Fruit fly (Drosophila melanogaster) whole organism, embryonic: Measurements from ENCODE around the gene CG15365.

Experiments used
- CG10366 ChIP-seq: fragments of 200-800 bp; sonication (Bioruptor generic); IDR thresholded peaks from 2 replicates; pipeline ENCODE4 v1.3.6; 2022; ENCODE audit warnings: missing biosample characterization, missing genetic modification characterization
- CG11093 ChIP-seq: fragments of 200-800 bp; sonication (Bioruptor generic); IDR thresholded peaks from 3 replicates; pipeline ENCODE4 v1.3.6; 2022; ENCODE audit warnings: missing biosample characterization, missing genetic modification characterization
- CG11723 ChIP-seq: fragments of 200-800 bp; sonication (Bioruptor generic); optimal IDR thresholded peaks from 2 replicates; lab custom pipeline; 2017; ENCODE audit warnings: missing biosample characterization, mild to moderate bottlenecking, missing genetic modification characterization
- CG12236 ChIP-seq: fragments of 200-800 bp; sonication (Bioruptor generic); optimal IDR thresholded peaks from 2 replicates; lab custom pipeline; 2016; ENCODE audit warnings: missing biosample characterization, missing genetic modification characterization
- CG12769 ChIP-seq: fragments of 200-800 bp; sonication (Bioruptor generic); optimal IDR thresholded peaks from 2 replicates; lab custom pipeline; 2019; ENCODE audit warnings: missing biosample characterization, mild to moderate bottlenecking, missing genetic modification characterization, moderate library complexity
- CG14667 ChIP-seq: fragments of 200-800 bp; sonication (Bioruptor generic); IDR thresholded peaks from 2 replicates; pipeline ENCODE4 v1.3.6; 2022; ENCODE audit warnings: missing biosample characterization, missing genetic modification characterization
- CG15601 ChIP-seq: fragments of 200-800 bp; sonication (Bioruptor generic); optimal IDR thresholded peaks from 3 replicates; lab custom pipeline; 2019; ENCODE audit warnings: missing biosample characterization, mild to moderate bottlenecking, missing genetic modification characterization, moderate library complexity
- CG1792 ChIP-seq: fragments of 200-800 bp; sonication (Bioruptor generic); optimal IDR thresholded peaks from 2 replicates; lab custom pipeline; 2016; ENCODE audit warnings: missing biosample characterization, missing genetic modification characterization
- CG2120 ChIP-seq: fragments of 200-800 bp; sonication (Bioruptor generic); optimal IDR thresholded peaks from 3 replicates; lab custom pipeline; 2016; ENCODE audit warnings: missing biosample characterization, missing genetic modification characterization
- CG2202 ChIP-seq: fragments of 200-800 bp; sonication (Bioruptor generic); optimal IDR thresholded peaks from 2 replicates; lab custom pipeline; 2018; ENCODE audit warnings: missing biosample characterization, mild to moderate bottlenecking, missing genetic modification characterization
- CG33213 ChIP-seq: fragments of 200-800 bp; sonication (Bioruptor generic); optimal IDR thresholded peaks from 3 replicates; lab custom pipeline; 2016; ENCODE audit warnings: missing biosample characterization, missing genetic modification characterization
- CG3847 ChIP-seq: fragments of 200-800 bp; sonication (Bioruptor generic); IDR thresholded peaks from 2 replicates; pipeline ENCODE4 v1.3.6; 2022; ENCODE audit warnings: missing biosample characterization, missing genetic modification characterization
- CG4820 ChIP-seq: fragments of 200-800 bp; sonication (Bioruptor generic); optimal IDR thresholded peaks from 3 replicates; lab custom pipeline; 2016; ENCODE audit warnings: missing biosample characterization, missing genetic modification characterization
- CG5180 ChIP-seq: fragments of 200-800 bp; sonication (Bioruptor generic); optimal IDR thresholded peaks from 3 replicates; lab custom pipeline; 2017; ENCODE audit warnings: missing biosample characterization, missing genetic modification characterization, mild to moderate bottlenecking, moderate library complexity, missing genetic modification reagents
- CG5245 ChIP-seq: fragments of 200-800 bp; sonication (Bioruptor generic); optimal IDR thresholded peaks from 3 replicates; lab custom pipeline; 2016; ENCODE audit warnings: missing biosample characterization, missing genetic modification characterization
- CG6175 ChIP-seq: fragments of 200-800 bp; sonication (Bioruptor generic); IDR thresholded peaks from 3 replicates; pipeline ENCODE4 v1.3.6; 2022; ENCODE audit warnings: missing biosample characterization, missing genetic modification characterization
- CG6854 ChIP-seq: fragments of 200-800 bp; sonication (Bioruptor generic); optimal IDR thresholded peaks from 3 replicates; lab custom pipeline; 2017; ENCODE audit warnings: missing biosample characterization, mild to moderate bottlenecking, missing genetic modification characterization
- CG7271 ChIP-seq: fragments of 200-800 bp; sonication (Bioruptor generic); optimal IDR thresholded peaks from 2 replicates; lab custom pipeline; 2018; ENCODE audit warnings: missing biosample characterization, mild to moderate bottlenecking, missing genetic modification characterization, moderate library complexity
- CG8944 ChIP-seq: fragments of 200-800 bp; sonication (Bioruptor generic); optimal IDR thresholded peaks from 3 replicates; lab custom pipeline; 2016; ENCODE audit warnings: missing biosample characterization, missing genetic modification characterization
- CG9215 ChIP-seq: fragments of 200-800 bp; sonication (Bioruptor generic); IDR thresholded peaks from 2 replicates; pipeline ENCODE4 v1.3.6; 2022; ENCODE audit warnings: missing biosample characterization, missing genetic modification characterization
- CHES-1-like ChIP-seq: fragments of 200-800 bp; sonication (Bioruptor generic); optimal IDR thresholded peaks from 2 replicates; lab custom pipeline; 2016; ENCODE audit warnings: missing biosample characterization, missing genetic modification characterization
- Dfd ChIP-seq, 2 experiments: fragments of >200 bp; optimal IDR thresholded peaks; 2 replicates each; lab custom pipeline; 2017; ENCODE audit warnings: missing biosample characterization in 2 of 2, missing genetic modification characterization in 2 of 2
- Dip3 ChIP-seq: fragments of 200-800 bp; sonication (Bioruptor generic); optimal IDR thresholded peaks from 3 replicates; lab custom pipeline; 2016; ENCODE audit warnings: missing biosample characterization, missing genetic modification characterization
- Dref ChIP-seq: fragments of 200-800 bp; sonication (Bioruptor generic); IDR thresholded peaks from 2 replicates; pipeline ENCODE4 v1.3.6; 2022; ENCODE audit warnings: missing biosample characterization, missing genetic modification characterization
- Elba2 ChIP-seq: fragments of 200-800 bp; sonication (Bioruptor generic); optimal IDR thresholded peaks from 3 replicates; lab custom pipeline; 2016; ENCODE audit warnings: missing biosample characterization, missing genetic modification characterization
- GATAe ChIP-seq: fragments of 200-800 bp; sonication (Bioruptor generic); conservative IDR thresholded peaks from 2 replicates; pipeline ENCODE4 v1.3.6; 2022; ENCODE audit warnings: missing biosample characterization, missing genetic modification characterization
- Hr51 ChIP-seq, 2 experiments: fragments of 200-800 bp; sonication (Bioruptor generic); optimal IDR thresholded peaks; 2 replicates in 1 of 2; 3 replicates in 1 of 2; lab custom pipeline; 2016 to 2018; ENCODE audit warnings: missing biosample characterization in 2 of 2, missing genetic modification characterization in 2 of 2, mild to moderate bottlenecking in 1 of 2, moderate library complexity in 1 of 2
- Lpt ChIP-seq: fragments of >200 bp; optimal IDR thresholded peaks from 2 replicates; lab custom pipeline; 2018; ENCODE audit warnings: missing biosample characterization, missing genetic modification characterization
- NC2α ChIP-seq: fragments of 200-800 bp; sonication (Bioruptor generic); optimal IDR thresholded peaks from 2 replicates; lab custom pipeline; 2016; ENCODE audit warnings: missing biosample characterization, missing genetic modification characterization
- Opbp ChIP-seq: fragments of 200-800 bp; sonication (Bioruptor generic); IDR thresholded peaks from 3 replicates; pipeline ENCODE4 v1.3.6; 2022; ENCODE audit warnings: missing biosample characterization, missing genetic modification characterization; ENCODE audit not compliant: partially characterized antibody
- Side ChIP-seq: fragments of 200-800 bp; sonication (Bioruptor generic); optimal IDR thresholded peaks from 2 replicates; lab custom pipeline; 2016; ENCODE audit warnings: missing biosample characterization, missing genetic modification characterization
- Sox102F ChIP-seq: fragments of 200-800 bp; sonication (Bioruptor generic); optimal IDR thresholded peaks from 2 replicates; lab custom pipeline; 2018; ENCODE audit warnings: missing biosample characterization, mild to moderate bottlenecking, missing genetic modification characterization, moderate library complexity
- amos ChIP-seq: fragments of 200-800 bp; sonication (Bioruptor generic); IDR thresholded peaks from 2 replicates; pipeline ENCODE4 v1.3.6; 2022; ENCODE audit warnings: missing biosample characterization, missing genetic modification characterization; ENCODE audit not compliant: partially characterized antibody
- crc ChIP-seq: fragments of 200-800 bp; sonication (Bioruptor generic); optimal IDR thresholded peaks from 2 replicates; lab custom pipeline; 2016; ENCODE audit warnings: missing biosample characterization, missing genetic modification characterization
- gce ChIP-seq: fragments of 200-800 bp; sonication (Bioruptor generic); IDR thresholded peaks from 3 replicates; pipeline ENCODE4 v1.3.6; 2022; ENCODE audit warnings: missing biosample characterization, missing genetic modification characterization
- gcm2 ChIP-seq: fragments of 200-800 bp; sonication (Bioruptor generic); optimal IDR thresholded peaks from 2 replicates; lab custom pipeline; 2016; ENCODE audit warnings: missing biosample characterization, missing genetic modification characterization
- lov ChIP-seq, 2 experiments: fragments of 200-800 bp in 1 of 2; fragments of >200 bp in 1 of 2; sonication (Bioruptor generic) in 1 of 2; IDR thresholded peaks in 1 of 2; optimal IDR thresholded peaks in 1 of 2; 2 replicates in 1 of 2; 3 replicates in 1 of 2; pipeline versions ENCODE4 v1.3.6 to Lab custom; 2017 to 2022; ENCODE audit warnings: missing biosample characterization in 1 of 2, missing genetic modification characterization in 1 of 2
- nerfin-1 ChIP-seq: fragments of 200-800 bp; sonication (Bioruptor generic); optimal IDR thresholded peaks from 3 replicates; lab custom pipeline; 2019; ENCODE audit warnings: missing biosample characterization, mild to moderate bottlenecking, missing genetic modification characterization, moderate library complexity
- nom ChIP-seq: fragments of 200-800 bp; sonication (Bioruptor generic); optimal IDR thresholded peaks from 2 replicates; lab custom pipeline; 2017; ENCODE audit warnings: missing biosample characterization, missing genetic modification characterization, mild to moderate bottlenecking, moderate library complexity, missing genetic modification reagents
- prd ChIP-seq, 3 experiments: fragments of >200 bp in 2 of 3; fragments of 200-800 bp in 1 of 3; sonication (Bioruptor generic) in 1 of 3; optimal IDR thresholded peaks in 2 of 3; IDR thresholded peaks in 1 of 3; 2 replicates in 2 of 3; 3 replicates in 1 of 3; pipeline versions ENCODE4 v1.3.6 to Lab custom; 2017 to 2022; ENCODE audit warnings: missing biosample characterization in 1 of 3, missing genetic modification characterization in 1 of 3
- pros ChIP-seq: fragments of 200-800 bp; sonication (Bioruptor generic); optimal IDR thresholded peaks from 3 replicates; lab custom pipeline; 2019; ENCODE audit warnings: missing biosample characterization, mild to moderate bottlenecking, missing genetic modification characterization, moderate library complexity
- sens ChIP-seq: fragments of 200-800 bp; sonication (Bioruptor generic); peaks from one replicate; lab custom pipeline; 2016; ENCODE audit warnings: missing biosample characterization, missing genetic modification characterization
- sim ChIP-seq: fragments of 200-800 bp; sonication (Bioruptor generic); IDR thresholded peaks from 2 replicates; pipeline ENCODE4 v1.3.6; 2022; ENCODE audit warnings: missing biosample characterization, missing genetic modification characterization
- so ChIP-seq: fragments of 200-800 bp; sonication (Bioruptor generic); IDR thresholded peaks from 3 replicates; pipeline ENCODE4 v1.3.6; 2022; ENCODE audit warnings: missing biosample characterization, missing genetic modification characterization
- sqz ChIP-seq: fragments of 200-800 bp; sonication (Bioruptor generic); optimal IDR thresholded peaks from 3 replicates; lab custom pipeline; 2018; ENCODE audit warnings: missing biosample characterization, mild to moderate bottlenecking, missing genetic modification characterization
- ssp ChIP-seq: fragments of 200-800 bp; sonication (Bioruptor generic); IDR thresholded peaks from 2 replicates; pipeline ENCODE4 v1.3.6; 2022; ENCODE audit warnings: missing biosample characterization, missing genetic modification characterization
- trem ChIP-seq: fragments of 200-800 bp; optimal IDR thresholded peaks from 3 replicates; lab custom pipeline; 2019; ENCODE audit warnings: missing biosample characterization, mild to moderate bottlenecking, missing genetic modification characterization, moderate library complexity
- ttk ChIP-seq: fragments of 200-800 bp; sonication (Bioruptor generic); IDR thresholded peaks from 2 replicates; pipeline ENCODE4 v2.1.2; 2022; ENCODE audit warnings: missing biosample characterization, missing genetic modification characterization

The CG15365 gene

DNA sequence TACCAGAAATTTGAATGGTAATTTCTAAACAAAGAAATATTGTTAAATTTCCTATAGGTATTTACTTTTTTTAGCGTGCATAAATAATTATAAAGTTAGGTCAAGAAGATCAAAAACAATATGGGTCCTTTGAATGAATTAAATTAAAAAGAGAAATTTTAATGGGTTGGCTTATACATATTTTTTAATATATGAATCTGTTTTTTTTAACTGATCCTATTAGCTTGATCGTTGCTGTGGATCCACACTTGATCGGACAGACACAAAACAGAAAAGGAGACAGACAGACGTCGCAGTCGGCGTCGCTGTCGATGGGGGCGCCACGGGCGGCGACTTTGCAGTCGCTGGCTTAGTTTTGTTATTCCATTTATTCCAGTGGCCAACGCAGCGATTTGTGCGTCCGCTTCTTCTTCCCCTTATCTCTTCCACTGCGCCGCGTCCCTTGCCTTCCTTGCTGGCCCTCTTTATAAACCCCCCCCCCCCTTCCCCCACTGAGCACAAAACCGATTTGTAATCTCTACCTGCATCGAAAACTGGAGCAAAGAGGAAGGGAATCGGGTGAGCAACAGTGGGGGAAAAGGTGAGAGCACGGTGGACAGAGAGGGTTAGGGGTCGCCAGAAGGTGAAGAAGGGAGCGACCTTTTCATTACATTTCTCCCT lies 19.9 kb downstream of the CG15365 start (continued):
- no peak for TF ChIP-seq Side (GFP tag; lab: Kevin White, UChicago)
- no peak for TF ChIP-seq gce
- TF ChIP-seq CG4820 (GFP tag; lab: Kevin White, UChicago): peak; percentile 31
- TF ChIP-seq CG33213 (GFP tag; lab: Kevin White, UChicago): no peak
- TF ChIP-seq GATAe (GFP tag; lab: Robert Waterston, UW): no peak
- peak; percentile 84 for TF ChIP-seq Sox102F (GFP tag; lab: Kevin White, UChicago)
- 0 out of 2 replicates have a peak, but pooled peaks have one; percentile 4 for TF ChIP-seq ttk
- TF ChIP-seq CG5180 (GFP tag; lab: Kevin White, UChicago): peak; percentile 14
- no peak for TF ChIP-seq CG1792
- no peak for TF ChIP-seq Elba2
- TF ChIP-seq so (GFP tag; lab: Robert Waterston, UW): peak; percentile 59; the same call in 1 of the 3 replicates
- peak; percentile 8; the same call in 1 of the 2 replicates for TF ChIP-seq CG3847 (GFP tag; lab: Robert Waterston, UW)
- TF ChIP-seq sqz (GFP tag; lab: Kevin White, UChicago): peak; percentile 63
- peak; percentile 33 for TF ChIP-seq CG12769
- TF ChIP-seq CG2202: peak; percentile 55
- TF ChIP-seq Hr51 (GFP tag; optimal IDR thresholded peaks at IDR 0.05; lab: Kevin White, UChicago): peak in 1 of 2 experiments; percentile 80
- peak; percentile 49 for TF ChIP-seq CG5245 (GFP tag; lab: Kevin White, UChicago)
- no peak for TF ChIP-seq lov (optimal IDR thresholded peaks at IDR 0.05; lab: Kevin White, UChicago)
- TF ChIP-seq lov (GFP tag; IDR thresholded peaks at IDR 0.05; lab: Robert Waterston, UW): no peak
- peak; percentile 1 for TF ChIP-seq CHES-1-like (GFP tag; lab: Kevin White, UChicago)
- TF ChIP-seq sim: peak; percentile 31; the same call in 1 of the 2 replicates
- no peak for TF ChIP-seq CG12236 (GFP tag; lab: Kevin White, UChicago)
- TF ChIP-seq CG6854 (GFP tag; lab: Kevin White, UChicago): no peak
- TF ChIP-seq Dfd (GFP tag; optimal IDR thresholded peaks at IDR 0.05; lab: Kevin White, UChicago): no peak
- no peak for TF ChIP-seq NC2α (GFP tag; lab: Kevin White, UChicago)
- TF ChIP-seq CG11093 (GFP tag; lab: Robert Waterston, UW): peak; percentile 44; the same call in 1 of the 3 replicates
- no peak for TF ChIP-seq CG6175 (GFP tag; lab: Robert Waterston, UW)
- peak; percentile 72 for TF ChIP-seq nerfin-1 (tag; lab: Kevin White, UChicago)
- no peak for TF ChIP-seq Dref (GFP tag; lab: Robert Waterston, UW)
- no peak for TF ChIP-seq Lpt (GFP tag; lab: Kevin White, UChicago)
- TF ChIP-seq pros (GFP tag; lab: Kevin White, UChicago): peak; percentile 98
- peak; percentile 3 for TF ChIP-seq CG7271
- no peak; the same call in 1 of the 2 replicates for TF ChIP-seq CG10366 (GFP tag; lab: Robert Waterston, UW)
- TF ChIP-seq nom (GFP tag; lab: Kevin White, UChicago): peak; percentile 71
- TF ChIP-seq gcm2: no peak
- peak; percentile 20 for TF ChIP-seq CG2120 (GFP tag; lab: Kevin White, UChicago)
- peak; percentile 83 for TF ChIP-seq CG15601
- no peak for TF ChIP-seq Dip3
- TF ChIP-seq CG11723 (GFP tag; lab: Kevin White, UChicago): peak; percentile 31
- no peak for TF ChIP-seq CG9215 (GFP tag; lab: Robert Waterston, UW)
- 0 out of 2 replicates have a peak, but pooled peaks have one; percentile 22 for TF ChIP-seq ssp (GFP tag; lab: Robert Waterston, UW)
- no peak for TF ChIP-seq amos
- no peak for TF ChIP-seq CG8944 (GFP tag; lab: Kevin White, UChicago)
- no peak for TF ChIP-seq Opbp (GFP tag; lab: Robert Waterston, UW)
- TF ChIP-seq trem (tag; lab: Kevin White, UChicago): peak; percentile 75
- no peak for TF ChIP-seq prd (optimal IDR thresholded peaks at IDR 0.05; lab: Kevin White, UChicago)
- TF ChIP-seq prd (GFP tag; IDR thresholded peaks at IDR 0.05; lab: Robert Waterston, UW): peak; percentile 59; the same call in 2 of the 3 replicates
- no peak for TF ChIP-seq crc (GFP tag; lab: Kevin White, UChicago)
- TF ChIP-seq sens (GFP tag; lab: Kevin White, UChicago): peak; percentile 95
- TF ChIP-seq CG14667 (GFP tag; lab: Robert Waterston, UW): peak; percentile 30; the same call in 1 of the 2 replicates
